Worm (Caenorhabditis elegans): ENCODE data around the gene btb-16.

DNA sequence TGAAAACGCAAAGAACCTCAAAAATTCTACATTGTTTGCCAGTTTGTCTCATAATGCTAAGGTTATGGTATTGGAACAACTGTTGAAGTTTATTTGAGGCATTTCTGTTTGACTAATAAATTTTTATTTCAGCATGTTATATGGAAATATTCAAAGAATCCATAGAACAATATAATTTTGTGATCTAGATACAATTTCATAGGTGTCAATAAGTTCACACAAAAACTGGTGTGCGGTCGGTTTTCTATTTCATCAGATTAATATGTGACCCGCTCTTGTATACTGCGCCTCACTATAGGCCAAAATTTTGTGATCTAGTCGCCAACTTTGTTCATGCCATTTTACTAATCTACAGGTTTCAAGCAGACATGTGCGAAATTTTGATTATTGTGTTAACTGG lies 2.8 kb downstream of the btb-16 start, which contains the start of gene btb-22:
- no peak for TF ChIP-seq him-1 (tag; optimal IDR thresholded peaks at IDR 0.05)
- no peak for TF ChIP-seq W03F9.2 (tag; optimal IDR thresholded peaks at IDR 0.05)
- TF ChIP-seq dao-5 (tag; optimal IDR thresholded peaks at IDR 0.05), result no peak
